Worm (Caenorhabditis elegans) whole organism, L3 larva: Measurements from ENCODE around the gene dhrs-4.
A peak's percentile ranks its signal among the peaks of the same experiment; 100 is the strongest.

Experiments used
- R02D3.7 ChIP-seq: fragments of 150-350 bp; optimal IDR thresholded peaks from 2 replicates; lab custom pipeline; 2014; ENCODE audit warnings: missing biosample characterization, missing genetic modification characterization
- ZK546.5 ChIP-seq: sonication (generic microtip); optimal IDR thresholded peaks from 2 replicates; lab custom pipeline; 2017; ENCODE audit warnings: missing biosample characterization, missing genetic modification characterization
- ceh-16 ChIP-seq: sonication (generic microtip); optimal IDR thresholded peaks from 2 replicates; lab custom pipeline; 2017; ENCODE audit warnings: missing biosample characterization, missing genetic modification characterization
- ceh-82 ChIP-seq: fragments of 150-350 bp; optimal IDR thresholded peaks from 2 replicates; lab custom pipeline; 2014; ENCODE audit warnings: missing biosample characterization, missing genetic modification characterization
- ceh-9 ChIP-seq: sonication (generic microtip); optimal IDR thresholded peaks from 2 replicates; lab custom pipeline; 2018; ENCODE audit warnings: missing biosample characterization, missing genetic modification characterization
- daf-12 ChIP-seq: fragments of 150-350 bp; optimal IDR thresholded peaks from 2 replicates; lab custom pipeline; 2014; ENCODE audit warnings: missing biosample characterization, missing genetic modification reagents, missing genetic modification characterization
- egl-27 ChIP-seq: sonication (generic microtip); optimal IDR thresholded peaks from 4 replicates; lab custom pipeline; 2017; ENCODE audit warnings: missing biosample characterization, missing genetic modification reagents, missing genetic modification characterization
- egl-5 ChIP-seq: fragments of 150-350 bp; optimal IDR thresholded peaks from 2 replicates; lab custom pipeline; 2017; ENCODE audit warnings: missing biosample characterization, missing genetic modification reagents, missing genetic modification characterization, inconsistent platforms
- elt-2 ChIP-seq: sonication (generic microtip); optimal IDR thresholded peaks from 2 replicates; lab custom pipeline; 2016; ENCODE audit warnings: missing genetic modification reagents, mild to moderate bottlenecking, missing genetic modification characterization, missing compliant biosample characterization
- elt-3 ChIP-seq, 3 experiments: fragments of 150-350 bp in 1 of 3; sonication (generic microtip) in 2 of 3; optimal IDR thresholded peaks; 2 replicates in 2 of 3; 4 replicates in 1 of 3; lab custom pipeline; 2014 to 2017; ENCODE audit warnings: missing biosample characterization in 3 of 3, missing genetic modification characterization in 3 of 3
- fkh-10 ChIP-seq: sonication (generic microtip); optimal IDR thresholded peaks from 2 replicates; lab custom pipeline; 2017; ENCODE audit warnings: missing biosample characterization, missing genetic modification reagents, missing genetic modification characterization
- fkh-2 ChIP-seq: fragments of 150-350 bp; optimal IDR thresholded peaks from 2 replicates; lab custom pipeline; 2014; ENCODE audit warnings: missing biosample characterization, missing genetic modification reagents, missing genetic modification characterization
- jun-1 ChIP-seq: fragments of 150-350 bp; optimal IDR thresholded peaks from 2 replicates; lab custom pipeline; 2014; ENCODE audit warnings: missing biosample characterization, missing genetic modification reagents, missing genetic modification characterization
- lsy-12 ChIP-seq: sonication (generic microtip); optimal IDR thresholded peaks from 2 replicates; lab custom pipeline; 2016; ENCODE audit warnings: mild to moderate bottlenecking, missing genetic modification characterization, missing compliant biosample characterization
- nfya-1 ChIP-seq: sonication (generic microtip); optimal IDR thresholded peaks from 2 replicates; lab custom pipeline; 2017; ENCODE audit warnings: missing genetic modification characterization, mild to moderate bottlenecking, missing compliant biosample characterization, antibody characterized with exemption, moderate library complexity; ENCODE audit not compliant: insufficient read depth
- nhr-11 ChIP-seq: fragments of 150-350 bp; optimal IDR thresholded peaks from 2 replicates; lab custom pipeline; 2014; ENCODE audit warnings: missing biosample characterization, missing genetic modification characterization
- nhr-12 ChIP-seq: fragments of 150-350 bp; optimal IDR thresholded peaks from 2 replicates; lab custom pipeline; 2014; ENCODE audit warnings: missing biosample characterization, missing genetic modification characterization
- nhr-23 ChIP-seq: fragments of 150-350 bp; optimal IDR thresholded peaks from 2 replicates; lab custom pipeline; 2014; ENCODE audit warnings: missing biosample characterization, missing genetic modification reagents, missing genetic modification characterization
- nhr-28 ChIP-seq: fragments of 150-350 bp; optimal IDR thresholded peaks from 2 replicates; lab custom pipeline; 2014; ENCODE audit warnings: missing biosample characterization, missing genetic modification characterization
- nhr-43 ChIP-seq: sonication (generic microtip); optimal IDR thresholded peaks from 2 replicates; lab custom pipeline; 2016; ENCODE audit warnings: mild to moderate bottlenecking, missing genetic modification characterization, missing compliant biosample characterization; ENCODE audit not compliant: poor library complexity, severe bottlenecking
- nhr-67 ChIP-seq: fragments of 150-350 bp; optimal IDR thresholded peaks from 2 replicates; lab custom pipeline; 2014; ENCODE audit warnings: missing biosample characterization, missing genetic modification characterization
- nhr-77 ChIP-seq: fragments of 150-350 bp; optimal IDR thresholded peaks from 2 replicates; lab custom pipeline; 2014; ENCODE audit warnings: missing biosample characterization, missing genetic modification characterization
- pha-4 ChIP-seq: fragments of 150-350 bp; optimal IDR thresholded peaks from 2 replicates; lab custom pipeline; 2014; ENCODE audit warnings: missing biosample characterization, missing genetic modification reagents, missing genetic modification characterization
- pqm-1 ChIP-seq: fragments of 150-350 bp; optimal IDR thresholded peaks from 2 replicates; lab custom pipeline; 2017; ENCODE audit warnings: missing biosample characterization, missing genetic modification characterization, inconsistent platforms
- snpc-4 ChIP-seq: fragments of 150-350 bp; optimal IDR thresholded peaks from 2 replicates; lab custom pipeline; 2014; ENCODE audit warnings: missing biosample characterization, missing genetic modification characterization
- tbx-2 ChIP-seq: sonication (generic microtip); optimal IDR thresholded peaks from 2 replicates; lab custom pipeline; 2016; ENCODE audit warnings: mild to moderate bottlenecking, missing genetic modification characterization, missing compliant biosample characterization
- unc-39 ChIP-seq: sonication (generic microtip); optimal IDR thresholded peaks from 4 replicates; lab custom pipeline; 2017; ENCODE audit warnings: missing biosample characterization, missing genetic modification characterization
- ztf-11 ChIP-seq: fragments of 150-350 bp; optimal IDR thresholded peaks from 2 replicates; lab custom pipeline; 2014; ENCODE audit warnings: missing biosample characterization, missing genetic modification characterization
- ztf-4 ChIP-seq: fragments of 150-350 bp; optimal IDR thresholded peaks from 2 replicates; lab custom pipeline; 2014; ENCODE audit warnings: missing biosample characterization, missing genetic modification characterization

Gene dhrs-4

DNA sequence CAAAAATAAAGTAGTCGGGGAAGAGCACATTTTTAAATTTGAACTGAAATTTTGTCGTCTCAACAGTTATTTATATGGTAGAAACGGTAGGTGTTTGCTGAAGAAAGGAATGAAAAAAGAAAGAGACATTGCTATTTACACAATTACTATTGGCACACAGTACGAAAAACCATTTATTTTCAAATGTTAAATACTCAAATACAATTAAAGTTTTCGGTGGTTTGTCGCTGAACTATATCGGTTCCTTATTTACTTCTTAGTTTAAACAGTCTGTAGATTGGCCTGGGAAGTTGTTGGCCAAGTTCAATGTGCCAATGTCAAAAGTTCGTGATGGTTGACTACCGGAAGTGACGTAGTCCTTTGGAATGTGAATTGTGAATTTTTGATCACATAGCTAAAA, 18.4 kb upstream of the dhrs-4 start, which contains the start of gene ttr-27:
ttr-27 (minus strand) TSS at position 45 of the 400 bp plus-strand sequence.
- TF ChIP-seq jun-1 (tag; lab: Kevin White, UChicago) (no peak), nhr-67 (no peak), lsy-12 (no peak), nhr-43 (no peak), pha-4 (tag; lab: Kevin White, UChicago) (peak; percentile 91), pqm-1 (no peak)

DNA sequence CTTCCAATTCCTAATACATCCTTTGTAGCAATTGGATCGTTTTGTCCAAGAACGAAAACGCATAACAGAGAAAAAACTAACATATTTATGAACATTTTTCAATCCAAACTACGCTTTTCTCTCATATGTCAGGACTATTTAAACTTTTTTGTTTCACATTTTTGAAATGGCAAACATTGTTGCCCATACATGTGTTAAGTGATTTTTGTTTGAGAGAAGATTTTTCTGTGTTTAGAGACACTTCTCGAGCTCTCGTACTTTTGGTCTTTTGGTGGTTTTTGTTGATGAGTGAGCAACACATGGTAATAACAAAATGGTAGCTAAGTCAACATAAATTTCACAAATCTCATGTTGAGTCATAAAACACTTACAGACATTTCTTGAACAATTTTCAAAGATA, 17.3 kb upstream of the dhrs-4 start, which contains the start of gene ttr-28:
ttr-28 (minus strand) TSS at position 101 of the 400 bp plus-strand sequence.
- TF ChIP-seq pha-4 (tag; lab: Kevin White, UChicago) (peak; percentile 17), ZK546.5 (no peak)

DNA sequence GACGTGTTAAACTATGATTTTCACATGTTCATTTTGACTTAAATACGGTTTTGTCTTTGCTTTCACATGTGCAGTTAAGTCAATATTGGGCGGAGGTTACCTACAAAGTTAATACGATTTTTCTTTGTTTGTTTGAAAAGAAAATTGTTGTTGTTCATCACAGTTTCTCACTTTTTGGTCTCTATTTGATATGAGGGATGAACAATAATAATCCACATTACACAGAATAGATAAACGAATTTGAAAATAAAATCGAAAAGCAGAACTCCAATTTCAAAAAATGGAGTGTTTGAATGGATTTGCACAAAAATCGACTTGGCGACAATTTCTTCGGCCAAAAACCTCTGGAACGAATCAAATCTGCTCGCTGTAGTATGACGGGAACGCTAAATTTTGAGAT, 15.7 kb upstream of the dhrs-4 start, which contains the start of gene ttr-29:
ttr-29 (minus strand) TSS at position 101 of the 400 bp plus-strand sequence.
- TF ChIP-seq egl-27 (no peak), ztf-4 (no peak), pqm-1 (no peak), pha-4 (tag; lab: Kevin White, UChicago) (peak; percentile 90)

DNA sequence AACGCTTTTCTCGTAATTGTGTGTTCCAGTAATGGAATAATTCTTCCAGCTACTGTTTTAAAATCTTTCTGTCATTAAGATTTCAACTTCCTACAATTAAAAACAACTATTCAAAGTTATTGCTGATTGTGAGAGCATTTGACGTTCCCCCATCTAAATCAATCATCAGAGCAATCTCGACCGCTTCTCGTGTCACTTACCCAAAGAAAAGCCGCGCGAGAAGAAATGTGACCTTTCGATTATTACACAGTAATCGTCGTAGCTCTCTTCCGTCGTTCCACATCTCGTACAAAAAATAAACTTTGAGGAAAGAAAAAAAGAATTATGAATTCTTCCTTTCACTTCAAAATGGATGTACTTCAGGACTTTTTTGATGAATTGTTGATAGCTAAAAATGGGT, 15.0 kb upstream of the dhrs-4 start:
- no peak for TF ChIP-seq ceh-16 (tag; lab: Kevin White, UChicago)
- no peak for TF ChIP-seq fkh-10
- no peak for TF ChIP-seq egl-5 (tag; lab: Kevin White, UChicago)

DNA sequence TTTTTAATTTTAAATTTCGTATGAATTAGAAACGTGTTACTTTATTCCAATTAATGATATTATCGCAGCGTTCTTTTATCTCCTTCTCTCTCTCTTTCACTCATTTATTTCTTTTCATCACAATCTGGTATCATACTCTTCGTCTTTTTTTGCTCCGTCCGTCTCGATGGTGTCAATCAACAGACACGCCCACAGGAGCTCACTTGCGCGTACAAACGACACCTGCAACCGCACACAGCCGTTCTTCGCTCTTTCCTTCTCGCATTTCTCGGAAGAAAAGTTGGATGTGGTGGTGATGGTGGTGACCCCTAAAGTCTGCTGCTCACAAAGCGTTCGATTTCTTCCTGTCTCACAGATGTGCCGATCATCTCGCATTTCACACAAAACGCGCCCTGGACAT, 13.8 kb upstream of the dhrs-4 start:
- no peak for TF ChIP-seq tbx-2 (tag; lab: Kevin White, UChicago)
- TF ChIP-seq nhr-77 = no peak
- no peak for TF ChIP-seq nhr-28 (tag; lab: Kevin White, UChicago)
- TF ChIP-seq nhr-67 = no peak
- TF ChIP-seq snpc-4 = no peak
- no peak for TF ChIP-seq elt-2
- TF ChIP-seq nhr-23 (tag; lab: Kevin White, UChicago) = no peak
- TF ChIP-seq R02D3.7 (tag; lab: Kevin White, UChicago) = no peak
- TF ChIP-seq jun-1 (tag; lab: Kevin White, UChicago) = no peak
- TF ChIP-seq unc-39 (tag; lab: Kevin White, UChicago) = no peak
- TF ChIP-seq daf-12 = no peak
- TF ChIP-seq ceh-9 (tag; lab: Kevin White, UChicago) = no peak
- TF ChIP-seq egl-27 = no peak
- TF ChIP-seq ceh-82 = no peak
- TF ChIP-seq fkh-10 = no peak
- no peak for TF ChIP-seq ZK546.5
- TF ChIP-seq nfya-1 = no peak
- no peak for TF ChIP-seq nhr-12 (tag; lab: Kevin White, UChicago)
- TF ChIP-seq, all 47 proteins: peak for 0

DNA sequence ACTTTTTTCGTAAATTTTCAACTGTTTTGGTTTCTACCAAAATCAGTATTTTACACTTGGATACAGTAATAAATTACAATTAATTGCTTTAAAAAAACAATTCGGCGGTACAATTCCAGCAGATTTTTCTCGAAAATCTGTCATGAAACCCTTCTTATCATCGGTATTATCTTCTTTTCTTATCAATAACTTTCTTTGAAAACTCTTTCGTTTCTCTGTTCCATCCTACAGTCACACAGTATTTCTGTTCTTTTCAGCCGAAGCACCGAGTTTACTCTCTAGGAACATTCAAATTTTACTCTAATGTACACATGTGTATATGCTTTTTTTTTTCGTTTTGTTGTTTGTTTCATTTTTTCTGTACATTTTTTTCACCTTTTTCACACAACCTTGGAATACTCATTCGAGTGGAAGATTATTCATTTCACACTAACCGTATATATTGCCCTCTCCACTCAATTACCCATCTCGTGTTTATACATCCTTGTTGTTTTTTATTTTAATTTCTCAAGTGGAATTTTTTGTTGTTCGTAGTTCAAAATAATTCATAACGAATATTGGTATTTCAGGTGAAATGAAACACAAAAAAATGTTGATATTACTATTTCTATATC, 12.8 kb upstream of the dhrs-4 start, which contains the start of gene nid-1:
nid-1 (plus strand) TSS at position 564 of the 614 bp plus-strand sequence.
- no peak for TF ChIP-seq pha-4 (tag; lab: Kevin White, UChicago)
- no peak for TF ChIP-seq nhr-12 (tag; lab: Kevin White, UChicago)
- no peak for TF ChIP-seq jun-1 (tag; lab: Kevin White, UChicago)
- peak; percentile 88 for TF ChIP-seq elt-2
- no peak for TF ChIP-seq ztf-11 (tag; lab: Kevin White, UChicago)
- TF ChIP-seq nfya-1 = no peak
- TF ChIP-seq pqm-1 = peak; percentile 66

DNA sequence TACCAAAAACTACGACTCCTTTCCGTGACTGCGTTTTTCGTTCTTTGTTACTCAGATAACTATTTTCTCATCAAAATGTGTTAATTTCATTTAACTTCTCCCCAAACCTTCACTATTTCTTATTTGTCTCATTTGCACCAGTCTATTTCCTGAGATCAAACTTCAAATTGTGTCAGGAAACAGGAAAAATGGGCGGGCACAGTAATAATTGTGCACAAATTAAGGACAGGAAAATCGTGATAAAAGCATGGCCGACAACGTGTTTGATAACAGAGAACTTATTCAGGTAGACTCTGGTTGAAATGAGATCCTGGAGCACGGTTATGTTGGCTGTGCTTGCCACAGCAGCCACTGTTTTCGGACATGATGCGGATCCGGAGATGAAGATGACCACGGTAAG, 2.7 kb upstream of the dhrs-4 start, which contains the start of gene lipl-1:
lipl-1 (plus strand) TSS at position 282 of the 400 bp plus-strand sequence.
- TF ChIP-seq fkh-10 (no peak), elt-3 (tag; optimal IDR thresholded peaks at IDR 0.05; lab: Kevin White, UChicago) (no peak), nhr-11 (tag; lab: Kevin White, UChicago) (no peak), ZK546.5 (no peak), nhr-12 (tag; lab: Kevin White, UChicago) (no peak), ceh-16 (tag; lab: Kevin White, UChicago) (no peak), nhr-67 (no peak), elt-2 (peak; percentile 41), fkh-2 (no peak), pqm-1 (peak; percentile 18), lsy-12 (no peak), nhr-28 (tag; lab: Kevin White, UChicago) (no peak)
